Worm (Caenorhabditis elegans): Measurements from ENCODE around the gene K11D12.12.

K11D12.12 gene

ce11 chrV:5036364-5036763 lies 15.7 kb upstream of the K11D12.12 start, which contains the start of gene K11D12.7:
Gene K11D12.7 (minus strand): TSS chrV:5036464.
- TF ChIP-seq nhr-41 (GFP tag; IDR thresholded peaks at IDR 0.05), result no peak
- TF ChIP-seq lin-15B (tag; optimal IDR thresholded peaks at IDR 0.05), result no peak
- TF ChIP-seq D1046.2 (GFP tag; IDR thresholded peaks at IDR 0.05), result no peak
- TF ChIP-seq egl-27 (tag; optimal IDR thresholded peaks at IDR 0.05), result no peak
- no peak for TF ChIP-seq dpl-1 (GFP tag; optimal IDR thresholded peaks at IDR 0.05)
- no peak for TF ChIP-seq lin-38 (GFP tag; IDR thresholded peaks at IDR 0.05)
- TF ChIP-seq lin-1 (GFP tag; IDR thresholded peaks at IDR 0.05), result no peak
- no peak for TF ChIP-seq lin-13 (GFP tag; optimal IDR thresholded peaks at IDR 0.05)
- no peak for TF ChIP-seq php-3 (GFP tag; IDR thresholded peaks at IDR 0.05)
- TF ChIP-seq dmd-8 (GFP tag; IDR thresholded peaks at IDR 0.05), result no peak
- no peak for TF ChIP-seq pha-4 (GFP tag; IDR thresholded peaks at IDR 0.05)
- no peak for TF ChIP-seq pha-4 (tag; optimal IDR thresholded peaks at IDR 0.05)
- TF ChIP-seq nhr-237 (tag; optimal IDR thresholded peaks at IDR 0.05), result no peak

- no peak for TF ChIP-seq nhr-111 (GFP tag; optimal IDR thresholded peaks at IDR 0.05)
- TF ChIP-seq hif-1 (tag; optimal IDR thresholded peaks at IDR 0.05), result no peak
- no peak for TF ChIP-seq ces-1 (GFP tag; optimal IDR thresholded peaks at IDR 0.05)
- TF ChIP-seq spr-1 (tag; optimal IDR thresholded peaks at IDR 0.05), result no peak
- TF ChIP-seq mxl-3 (GFP tag; optimal IDR thresholded peaks at IDR 0.05), result no peak
- peak in 1 of 2 experiments; percentile 81 for TF ChIP-seq unc-62 (GFP tag; optimal IDR thresholded peaks at IDR 0.05 in 1 of 2)
- TF ChIP-seq unc-62 (tag; optimal IDR thresholded peaks at IDR 0.05), result no peak
- no peak for TF ChIP-seq ceh-28 (tag; optimal IDR thresholded peaks at IDR 0.05)
- no peak for TF ChIP-seq Y105C5A.15 (GFP tag; IDR thresholded peaks at IDR 0.05)
Measured at ce11 chrV:5038449-5038848, 13.6 kb upstream of the K11D12.12 start.

DNA sequence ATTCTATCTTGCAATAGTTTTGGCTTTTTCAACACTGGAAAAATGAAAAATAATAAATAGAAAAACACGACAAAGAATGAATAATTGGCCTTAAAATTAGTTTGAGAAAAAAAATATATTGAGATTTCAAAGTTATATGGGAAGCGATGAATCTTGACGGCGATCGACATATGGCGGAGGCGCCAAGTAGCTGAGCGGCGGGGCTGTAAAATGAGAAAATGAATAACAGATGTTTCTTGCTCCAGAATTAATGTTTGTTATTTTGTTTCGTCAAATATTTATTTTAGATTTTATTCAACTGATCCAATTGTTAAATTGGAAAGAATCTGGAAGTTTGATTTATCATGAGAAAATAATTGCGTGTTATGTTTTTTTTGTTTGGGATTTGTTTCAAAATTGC lies 12.5 kb upstream of the K11D12.12 start, which contains the start of gene K11D12.11:
TSS of gene K11D12.11 (minus strand) at position 42 of the 400 bp plus-strand sequence.
- TF ChIP-seq nhr-28 (tag; optimal IDR thresholded peaks at IDR 0.05), result no peak
- TF ChIP-seq F37D6.2 (tag; optimal IDR thresholded peaks at IDR 0.05), result no peak
- no peak for TF ChIP-seq nhr-42 (GFP tag; IDR thresholded peaks at IDR 0.05)
- TF ChIP-seq cey-2 (tag; optimal IDR thresholded peaks at IDR 0.05; ENCODE audit: borderline replicate concordance, insufficient read depth), result no peak
- TF ChIP-seq tra-1 (GFP tag; IDR thresholded peaks at IDR 0.05), result no peak
- no peak for TF ChIP-seq fos-1 (tag; optimal IDR thresholded peaks at IDR 0.05)
- TF ChIP-seq T20F7.1 (GFP tag; optimal IDR thresholded peaks at IDR 0.05), result no peak
- TF ChIP-seq nhr-237 (tag; optimal IDR thresholded peaks at IDR 0.05), result no peak
- TF ChIP-seq egl-27 (tag; optimal IDR thresholded peaks at IDR 0.05), result no peak
- TF ChIP-seq nhr-10 (tag; optimal IDR thresholded peaks at IDR 0.05), result no peak
- TF ChIP-seq zfp-3 (GFP tag; conservative IDR thresholded peaks at IDR 0.05), result no peak
- TF ChIP-seq snpc-4 (tag; optimal IDR thresholded peaks at IDR 0.05), result no peak
- no peak for TF ChIP-seq dmd-6 (GFP tag; IDR thresholded peaks at IDR 0.05)
- no peak for TF ChIP-seq Y75B8A.6 (GFP tag; IDR thresholded peaks at IDR 0.05)
- TF ChIP-seq hlh-11 (tag; optimal IDR thresholded peaks at IDR 0.05), result no peak
- no peak for TF ChIP-seq nhr-48 (tag; optimal IDR thresholded peaks at IDR 0.05)

ce11 chrV:5040925-5041324 lies 11.1 kb upstream of the K11D12.12 start, which contains the start of gene K11D12.8:
Gene K11D12.8 (minus strand): TSS chrV:5041001.
- TF ChIP-seq ceh-44 (GFP tag; IDR thresholded peaks at IDR 0.05) (no peak), zfp-3 (GFP tag; conservative IDR thresholded peaks at IDR 0.05) (no peak), ceh-28 (tag; optimal IDR thresholded peaks at IDR 0.05) (no peak), unc-62 (GFP tag; optimal IDR thresholded peaks at IDR 0.05 in 1 of 2) (peak in 1 of 2 experiments; percentile 77), unc-62 (tag; optimal IDR thresholded peaks at IDR 0.05) (no peak)
